Worm (Caenorhabditis elegans): ENCODE measurements around the gene W05H9.2.

DNA sequence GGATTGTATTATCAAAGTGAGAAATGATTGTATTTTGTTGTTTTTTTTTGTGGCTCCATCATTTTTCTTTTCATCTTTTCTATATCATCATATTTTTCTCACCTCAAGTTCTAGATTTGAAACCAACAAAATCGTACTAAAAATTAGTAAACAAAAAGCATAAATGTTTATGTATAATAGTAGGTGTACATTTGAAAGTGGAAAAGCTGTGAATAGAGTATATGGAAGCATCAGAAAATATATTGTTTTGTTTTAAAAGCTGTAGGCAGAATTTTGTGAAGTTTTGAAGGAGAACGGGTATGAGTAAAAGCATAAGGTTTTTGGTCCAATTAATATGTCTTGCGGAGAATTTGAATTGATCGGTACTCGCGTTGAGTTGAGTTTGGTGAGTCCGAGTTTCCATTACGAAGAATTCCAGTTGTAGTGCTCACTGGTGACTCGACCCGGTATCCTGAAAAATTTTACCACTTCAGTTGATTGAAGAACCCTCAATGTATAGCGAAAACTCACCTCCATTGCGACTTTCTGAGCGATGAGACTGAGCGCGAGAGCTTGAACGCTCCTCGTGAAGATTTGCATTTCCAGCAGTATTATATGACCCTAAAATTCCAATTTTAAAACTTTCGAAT lies 33.7 kb upstream of the W05H9.2 start, which contains the start of gene C14F11.4:
- TF ChIP-seq tbx-2 (tag; optimal IDR thresholded peaks at IDR 0.05), result no peak
- TF ChIP-seq pqm-1 (tag; optimal IDR thresholded peaks at IDR 0.05), result no peak
- TF ChIP-seq mdl-1 (tag; optimal IDR thresholded peaks at IDR 0.05), result no peak
- TF ChIP-seq ztf-11 (tag; optimal IDR thresholded peaks at IDR 0.05), result no peak
- TF ChIP-seq ceh-82 (tag; optimal IDR thresholded peaks at IDR 0.05), result no peak
- no peak for TF ChIP-seq nhr-76 (tag; optimal IDR thresholded peaks at IDR 0.05)
- TF ChIP-seq nhr-237 (tag; optimal IDR thresholded peaks at IDR 0.05), result no peak
- TF ChIP-seq skn-1 (tag; optimal IDR thresholded peaks at IDR 0.05), result no peak
- TF ChIP-seq nhr-11 (tag; optimal IDR thresholded peaks at IDR 0.05), result no peak
- no peak for TF ChIP-seq nhr-25 (tag; optimal IDR thresholded peaks at IDR 0.05)
- TF ChIP-seq R02D3.7 (tag; optimal IDR thresholded peaks at IDR 0.05), result no peak
- TF ChIP-seq jun-1 (tag; optimal IDR thresholded peaks at IDR 0.05), result no peak

All from whole organism, L3 larva.